Fruit fly (Drosophila melanogaster): ENCODE data around the gene CG32985.

- TF ChIP-seq CG33017 (tag; optimal IDR thresholded peaks at IDR 0.05): no peak
- peak; percentile 60 for TF ChIP-seq Mnt (GFP tag; optimal IDR thresholded peaks at IDR 0.05)
- TF ChIP-seq Hr96 (GFP tag; optimal IDR thresholded peaks at IDR 0.05): no peak
Measured at dm6 chr2L:8949919-8950722, 12.2 kb upstream of the CG32985 start.

Measured in whole organism, adult.